Worm (Caenorhabditis elegans) whole organism, L3 larva: ENCODE measurements around the gene T18D3.9.

Experiments used
- R02D3.7 ChIP-seq: fragments of 150-350 bp; optimal IDR thresholded peaks from 2 replicates; lab custom pipeline; 2014; ENCODE audit warnings: missing biosample characterization, missing genetic modification characterization
- aly-2 ChIP-seq: fragments of 150-350 bp; optimal IDR thresholded peaks from 2 replicates; lab custom pipeline; 2014; ENCODE audit warnings: missing biosample characterization, missing genetic modification characterization
- ama-1 ChIP-seq: fragments of 150-350 bp; optimal IDR thresholded peaks from 2 replicates; lab custom pipeline; 2018
- ceh-28 ChIP-seq: fragments of 150-350 bp; optimal IDR thresholded peaks from 2 replicates; lab custom pipeline; 2014; ENCODE audit warnings: missing biosample characterization, missing genetic modification reagents, missing genetic modification characterization
- ceh-82 ChIP-seq: fragments of 150-350 bp; optimal IDR thresholded peaks from 2 replicates; lab custom pipeline; 2014; ENCODE audit warnings: missing biosample characterization, missing genetic modification characterization
- ceh-9 ChIP-seq: sonication (generic microtip); optimal IDR thresholded peaks from 2 replicates; lab custom pipeline; 2018; ENCODE audit warnings: missing biosample characterization, missing genetic modification characterization
- egl-27 ChIP-seq: sonication (generic microtip); optimal IDR thresholded peaks from 4 replicates; lab custom pipeline; 2017; ENCODE audit warnings: missing biosample characterization, missing genetic modification reagents, missing genetic modification characterization
- egl-5 ChIP-seq: fragments of 150-350 bp; optimal IDR thresholded peaks from 2 replicates; lab custom pipeline; 2017; ENCODE audit warnings: missing biosample characterization, missing genetic modification reagents, missing genetic modification characterization, inconsistent platforms
- elt-1 ChIP-seq: fragments of 150-350 bp; optimal IDR thresholded peaks from 2 replicates; lab custom pipeline; 2014; ENCODE audit warnings: missing biosample characterization, missing genetic modification characterization
- elt-2 ChIP-seq: sonication (generic microtip); optimal IDR thresholded peaks from 2 replicates; lab custom pipeline; 2016; ENCODE audit warnings: missing genetic modification reagents, mild to moderate bottlenecking, missing genetic modification characterization, missing compliant biosample characterization
- elt-3 ChIP-seq, 3 experiments: fragments of 150-350 bp in 1 of 3; sonication (generic microtip) in 2 of 3; optimal IDR thresholded peaks; 2 replicates in 2 of 3; 4 replicates in 1 of 3; lab custom pipeline; 2014 to 2017; ENCODE audit warnings: missing biosample characterization in 3 of 3, missing genetic modification characterization in 3 of 3
- eor-1 ChIP-seq, 2 experiments: fragments of 150-350 bp; optimal IDR thresholded peaks; 2 replicates each; lab custom pipeline; 2014 to 2018; ENCODE audit warnings: missing biosample characterization in 2 of 2, missing genetic modification characterization in 2 of 2
- fkh-2 ChIP-seq: fragments of 150-350 bp; optimal IDR thresholded peaks from 2 replicates; lab custom pipeline; 2014; ENCODE audit warnings: missing biosample characterization, missing genetic modification reagents, missing genetic modification characterization
- hmg-11 ChIP-seq: sonication (generic microtip); optimal IDR thresholded peaks from 2 replicates; lab custom pipeline; 2016; ENCODE audit warnings: missing genetic modification characterization, missing compliant biosample characterization
- jun-1 ChIP-seq: fragments of 150-350 bp; optimal IDR thresholded peaks from 2 replicates; lab custom pipeline; 2014; ENCODE audit warnings: missing biosample characterization, missing genetic modification reagents, missing genetic modification characterization
- lin-15B ChIP-seq: fragments of 150-350 bp; optimal IDR thresholded peaks from 2 replicates; lab custom pipeline; 2014; ENCODE audit warnings: missing biosample characterization, missing genetic modification characterization
- lin-39 ChIP-seq: fragments of 150-350 bp; optimal IDR thresholded peaks from 2 replicates; lab custom pipeline; 2018; ENCODE audit warnings: missing biosample characterization, missing genetic modification reagents, missing genetic modification characterization
- lsy-12 ChIP-seq: sonication (generic microtip); optimal IDR thresholded peaks from 2 replicates; lab custom pipeline; 2016; ENCODE audit warnings: mild to moderate bottlenecking, missing genetic modification characterization, missing compliant biosample characterization
- mdl-1 ChIP-seq: fragments of 150-350 bp; optimal IDR thresholded peaks from 2 replicates; lab custom pipeline; 2014; ENCODE audit warnings: missing biosample characterization, missing genetic modification characterization
- mml-1 ChIP-seq: fragments of 150-350 bp; sonication (generic microtip); optimal IDR thresholded peaks from 3 replicates; lab custom pipeline; 2014; ENCODE audit warnings: missing biosample characterization, missing genetic modification characterization
- nfya-1 ChIP-seq: sonication (generic microtip); optimal IDR thresholded peaks from 2 replicates; lab custom pipeline; 2017; ENCODE audit warnings: missing genetic modification characterization, mild to moderate bottlenecking, missing compliant biosample characterization, antibody characterized with exemption, moderate library complexity; ENCODE audit not compliant: insufficient read depth
- nhr-23 ChIP-seq: fragments of 150-350 bp; optimal IDR thresholded peaks from 2 replicates; lab custom pipeline; 2014; ENCODE audit warnings: missing biosample characterization, missing genetic modification reagents, missing genetic modification characterization
- nhr-237 ChIP-seq: fragments of 150-350 bp; optimal IDR thresholded peaks from 2 replicates; lab custom pipeline; 2014; ENCODE audit warnings: missing biosample characterization, missing genetic modification characterization
- nhr-25 ChIP-seq: sonication (generic microtip); optimal IDR thresholded peaks from 2 replicates; lab custom pipeline; 2017; ENCODE audit warnings: missing biosample characterization, missing genetic modification characterization
- nhr-28 ChIP-seq: fragments of 150-350 bp; optimal IDR thresholded peaks from 2 replicates; lab custom pipeline; 2014; ENCODE audit warnings: missing biosample characterization, missing genetic modification characterization
- nhr-67 ChIP-seq: fragments of 150-350 bp; optimal IDR thresholded peaks from 2 replicates; lab custom pipeline; 2014; ENCODE audit warnings: missing biosample characterization, missing genetic modification characterization
- pha-4 ChIP-seq: fragments of 150-350 bp; optimal IDR thresholded peaks from 2 replicates; lab custom pipeline; 2014; ENCODE audit warnings: missing biosample characterization, missing genetic modification reagents, missing genetic modification characterization
- pqm-1 ChIP-seq: fragments of 150-350 bp; optimal IDR thresholded peaks from 2 replicates; lab custom pipeline; 2017; ENCODE audit warnings: missing biosample characterization, missing genetic modification characterization, inconsistent platforms
- sea-2 ChIP-seq: fragments of 150-350 bp; sonication (generic microtip); optimal IDR thresholded peaks from 4 replicates; lab custom pipeline; 2014; ENCODE audit warnings: missing biosample characterization, missing genetic modification reagents, missing genetic modification characterization
- skn-1 ChIP-seq: fragments of 150-350 bp; optimal IDR thresholded peaks from 2 replicates; lab custom pipeline; 2014; ENCODE audit warnings: missing biosample characterization, missing genetic modification characterization
- snpc-4 ChIP-seq: fragments of 150-350 bp; optimal IDR thresholded peaks from 2 replicates; lab custom pipeline; 2014; ENCODE audit warnings: missing biosample characterization, missing genetic modification characterization
- tbx-2 ChIP-seq: sonication (generic microtip); optimal IDR thresholded peaks from 2 replicates; lab custom pipeline; 2016; ENCODE audit warnings: mild to moderate bottlenecking, missing genetic modification characterization, missing compliant biosample characterization
- unc-39 ChIP-seq: sonication (generic microtip); optimal IDR thresholded peaks from 4 replicates; lab custom pipeline; 2017; ENCODE audit warnings: missing biosample characterization, missing genetic modification characterization
- unc-62 ChIP-seq: fragments of 150-350 bp; sonication (generic microtip); optimal IDR thresholded peaks from 4 replicates; lab custom pipeline; 2014; ENCODE audit warnings: missing biosample characterization, missing genetic modification reagents, missing genetic modification characterization
- zag-1 ChIP-seq: fragments of 150-350 bp; optimal IDR thresholded peaks from 2 replicates; lab custom pipeline; 2014; ENCODE audit warnings: missing biosample characterization, missing genetic modification characterization
- ztf-11 ChIP-seq: fragments of 150-350 bp; optimal IDR thresholded peaks from 2 replicates; lab custom pipeline; 2014; ENCODE audit warnings: missing biosample characterization, missing genetic modification characterization

The T18D3.9 gene

DNA sequence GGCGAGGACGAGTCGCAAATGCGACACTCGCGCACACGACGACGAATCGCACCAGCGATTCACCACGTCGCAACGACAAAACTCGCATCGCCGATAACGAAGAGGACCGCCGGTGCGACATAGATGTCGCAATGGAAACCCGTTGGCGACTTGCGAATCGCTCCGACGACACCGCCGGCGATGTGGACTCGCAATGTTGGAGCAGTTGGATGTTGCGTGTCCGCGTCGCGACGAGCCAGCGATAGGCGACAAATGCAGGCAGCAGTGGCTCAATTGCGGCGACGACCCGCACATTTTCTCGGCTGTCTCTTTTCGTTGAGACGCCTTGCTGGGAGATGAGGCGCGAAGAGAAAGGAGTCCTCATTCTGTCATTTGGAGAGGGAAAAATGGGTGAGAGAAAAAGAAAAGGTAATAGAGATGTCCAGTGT is 2.1 kb downstream of the T18D3.9 start:
- peak; percentile 34 for TF ChIP-seq lin-15B (tag; lab: Kevin White, UChicago)
- TF ChIP-seq hmg-11 (tag; lab: Kevin White, UChicago), result peak; percentile 37
- TF ChIP-seq nfya-1 (tag; lab: Kevin White, UChicago), result peak; percentile 49
- TF ChIP-seq nhr-23 (tag; lab: Kevin White, UChicago), result no peak
- TF ChIP-seq pha-4 (tag; lab: Kevin White, UChicago), result peak; percentile 3
- TF ChIP-seq egl-5 (tag; lab: Kevin White, UChicago), result peak; percentile 28
- peak; percentile 74 for TF ChIP-seq lin-39
- TF ChIP-seq elt-1 (tag; lab: Kevin White, UChicago), result no peak

DNA sequence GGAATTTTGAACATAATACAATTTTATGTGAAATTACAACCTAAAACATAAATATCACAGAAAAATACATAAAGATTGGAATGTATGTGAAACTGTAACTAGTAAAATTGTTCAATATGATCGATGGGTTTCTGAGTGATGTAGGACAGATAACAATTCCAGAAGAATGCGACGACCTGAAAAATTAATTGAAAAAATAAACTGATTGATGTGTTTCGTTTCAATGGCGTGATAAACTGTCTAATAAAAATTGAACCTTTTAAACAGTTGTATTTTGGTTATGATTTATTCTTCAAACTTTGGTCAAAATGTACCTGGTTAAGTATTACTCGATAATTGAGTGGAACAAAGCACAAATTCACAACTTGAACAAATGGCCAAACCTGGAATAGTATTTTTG is 3.0 kb downstream of the T18D3.9 start:
- TF ChIP-seq zag-1 (tag; lab: Kevin White, UChicago) (no peak), pqm-1 (tag; lab: Kevin White, UChicago) (no peak), lsy-12 (no peak), egl-27 (no peak), eor-1 (tag; optimal IDR thresholded peaks at IDR 0.05; lab: Kevin White, UChicago) (no peak), hmg-11 (tag; lab: Kevin White, UChicago) (no peak), nhr-25 (tag; lab: Kevin White, UChicago) (no peak), R02D3.7 (tag; lab: Kevin White, UChicago) (no peak), jun-1 (no peak)

DNA sequence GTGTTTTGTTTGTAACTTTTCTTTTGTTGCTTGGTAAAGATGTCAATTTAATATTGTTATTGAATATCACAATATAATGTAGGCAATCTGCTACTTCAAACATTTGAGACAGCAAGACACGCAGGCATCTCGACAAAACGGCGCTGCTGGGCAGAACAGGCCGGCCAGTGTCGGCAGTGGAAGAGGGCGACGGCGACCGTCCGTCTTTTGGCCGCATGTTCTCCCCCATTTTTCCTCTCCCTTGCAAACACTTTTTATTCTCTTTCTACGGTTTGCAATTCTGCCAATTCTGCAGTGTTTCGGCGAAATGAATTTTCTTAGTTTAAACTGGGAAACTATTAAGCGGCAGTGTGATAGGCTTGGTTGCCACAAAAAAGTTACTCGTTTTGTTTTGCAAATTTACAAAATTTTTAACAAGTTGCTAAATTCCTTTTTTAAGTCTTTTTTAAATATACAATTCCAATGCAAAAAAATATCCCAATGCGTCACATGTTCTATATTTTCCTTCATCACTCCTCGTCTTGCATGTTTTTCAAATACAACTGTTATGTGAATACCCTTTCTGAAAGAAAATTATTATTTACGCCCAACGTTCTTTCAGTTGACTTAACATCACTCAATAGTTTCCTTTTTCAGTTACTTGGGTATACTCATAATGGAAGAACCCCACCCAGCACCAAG is 4.9 kb downstream of the T18D3.9 start, which contains the start of gene T18D3.6:
T18D3.6 (plus strand) TSS at position 631 of the 681 bp plus-strand sequence.
- TF ChIP-seq ztf-11 (tag; lab: Kevin White, UChicago) (no peak), elt-1 (tag; lab: Kevin White, UChicago) (no peak), nhr-67 (tag; lab: Kevin White, UChicago) (no peak), aly-2 (tag; lab: Kevin White, UChicago) (no peak), ama-1 (lab: Kevin White, UChicago) (no peak), ceh-28 (tag; lab: Kevin White, UChicago) (no peak), mdl-1 (no peak), nhr-237 (tag; lab: Kevin White, UChicago) (no peak), unc-39 (tag; lab: Kevin White, UChicago) (no peak), sea-2 (no peak), elt-2 (peak; percentile 22), nfya-1 (tag; lab: Kevin White, UChicago) (peak; percentile 34), fkh-2 (tag; lab: Kevin White, UChicago) (no peak), snpc-4 (tag; lab: Kevin White, UChicago) (no peak), nhr-25 (tag; lab: Kevin White, UChicago) (no peak), lin-39 (no peak), egl-5 (tag; lab: Kevin White, UChicago) (no peak), ceh-82 (tag; lab: Kevin White, UChicago) (no peak), hmg-11 (tag; lab: Kevin White, UChicago) (peak; percentile 52), lin-15B (tag; lab: Kevin White, UChicago) (peak; percentile 31)
- TF ChIP-seq, all 47 proteins: peak for 4

DNA sequence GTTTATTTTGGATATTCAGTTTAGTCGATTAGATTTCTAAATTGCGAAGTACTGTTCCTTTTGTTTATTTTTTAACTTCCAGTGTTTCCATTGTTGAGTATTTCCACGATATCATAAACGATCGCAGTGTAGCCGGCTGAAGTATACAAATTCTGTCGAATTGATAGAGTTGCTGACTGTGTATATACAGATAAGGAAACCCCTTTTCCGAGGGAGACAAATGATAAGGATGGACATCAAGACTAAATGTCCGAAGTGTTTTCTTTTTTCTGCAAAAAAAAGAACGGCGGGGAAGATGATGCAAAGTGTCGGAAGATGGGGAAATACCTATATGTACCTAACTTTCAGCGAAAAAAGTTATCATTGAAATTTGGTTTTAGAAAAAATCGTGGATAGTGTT is 7.7 kb downstream of the T18D3.9 start:
- no peak for TF ChIP-seq unc-62 (GFP tag; lab: Kevin White, UChicago)
- TF ChIP-seq jun-1, result no peak
- no peak for TF ChIP-seq elt-3 (tag; optimal IDR thresholded peaks at IDR 0.05; lab: Kevin White, UChicago)
- TF ChIP-seq aly-2 (tag; lab: Kevin White, UChicago), result no peak
- TF ChIP-seq mdl-1, result no peak
- TF ChIP-seq pqm-1 (tag; lab: Kevin White, UChicago), result peak; percentile 17
- no peak for TF ChIP-seq mml-1 (tag; lab: Kevin White, UChicago)
- TF ChIP-seq egl-27, result no peak
- TF ChIP-seq elt-2, result peak; percentile 61
- no peak for TF ChIP-seq lin-15B (tag; lab: Kevin White, UChicago)
- no peak for TF ChIP-seq nfya-1 (tag; lab: Kevin White, UChicago)

DNA sequence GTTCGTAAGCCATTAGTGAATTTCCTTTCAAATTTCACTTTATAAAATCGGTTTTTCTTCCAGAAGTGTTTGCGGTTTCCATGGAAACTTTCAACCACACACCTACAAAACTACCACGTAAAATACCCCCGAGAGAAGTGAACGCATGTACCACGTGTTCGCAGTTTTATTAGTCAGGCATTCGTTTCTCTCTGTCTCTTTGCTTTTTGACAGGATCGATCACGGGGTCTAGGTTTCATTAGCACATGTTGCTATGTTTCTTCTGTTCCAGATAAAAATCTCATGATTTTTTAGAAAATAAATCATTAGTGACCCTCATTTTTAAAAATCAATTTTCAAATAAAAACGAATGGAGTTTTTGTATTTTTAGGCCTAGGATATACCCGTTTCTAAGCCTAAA is 9.8 kb downstream of the T18D3.9 start:
- TF ChIP-seq eor-1 (tag; optimal IDR thresholded peaks at IDR 0.05; lab: Kevin White, UChicago), result no peak
- TF ChIP-seq skn-1 (tag; lab: Kevin White, UChicago), result no peak
- no peak for TF ChIP-seq mdl-1
- TF ChIP-seq lin-15B (tag; lab: Kevin White, UChicago), result no peak
- TF ChIP-seq elt-2, result no peak
- no peak for TF ChIP-seq lsy-12
- no peak for TF ChIP-seq nfya-1 (tag; lab: Kevin White, UChicago)
- no peak for TF ChIP-seq tbx-2 (tag; lab: Kevin White, UChicago)
- no peak for TF ChIP-seq nhr-28
- no peak for TF ChIP-seq unc-62 (GFP tag; lab: Kevin White, UChicago)
- no peak for TF ChIP-seq nhr-67 (tag; lab: Kevin White, UChicago)
- no peak for TF ChIP-seq sea-2
- no peak for TF ChIP-seq ceh-9 (tag; lab: Kevin White, UChicago)
- TF ChIP-seq aly-2 (tag; lab: Kevin White, UChicago), result no peak
- no peak for TF ChIP-seq unc-39 (tag; lab: Kevin White, UChicago)
- TF ChIP-seq, all 47 proteins: peak for 0
